Worm (Caenorhabditis elegans) whole organism, L2 larva: ENCODE measurements around the gene C13A2.6.

Source experiments
- ceh-16 ChIP-seq: fragments of 150-350 bp; optimal IDR thresholded peaks from 2 replicates; lab custom pipeline; 2014; ENCODE audit warnings: missing biosample characterization, missing genetic modification characterization
- egl-27 ChIP-seq: sonication (generic microtip); optimal IDR thresholded peaks from 3 replicates; lab custom pipeline; 2017; ENCODE audit warnings: missing biosample characterization, missing genetic modification reagents, missing genetic modification characterization
- elt-3 ChIP-seq: sonication (generic microtip); optimal IDR thresholded peaks from 2 replicates; lab custom pipeline; 2017; ENCODE audit warnings: missing biosample characterization, missing genetic modification characterization
- fos-1 ChIP-seq: fragments of 150-350 bp; optimal IDR thresholded peaks from 2 replicates; lab custom pipeline; 2014; ENCODE audit warnings: missing biosample characterization, missing genetic modification characterization
- lin-11 ChIP-seq: fragments of 150-350 bp; sonication (generic microtip); optimal IDR thresholded peaks from 2 replicates; lab custom pipeline; 2014; ENCODE audit warnings: missing biosample characterization, missing genetic modification characterization, inconsistent platforms, mixed read lengths
- lin-13 ChIP-seq: fragments of 150-350 bp; optimal IDR thresholded peaks from 2 replicates; lab custom pipeline; 2014; ENCODE audit warnings: missing biosample characterization, missing genetic modification reagents, missing genetic modification characterization
- lsy-2 ChIP-seq, 2 experiments: fragments of 150-350 bp in 1 of 2; sonication (generic microtip) in 1 of 2; optimal IDR thresholded peaks; 2 replicates each; lab custom pipeline; 2014 to 2017; ENCODE audit warnings: missing biosample characterization in 2 of 2, missing genetic modification characterization in 2 of 2
- nhr-12 ChIP-seq: fragments of 150-350 bp; optimal IDR thresholded peaks from 2 replicates; lab custom pipeline; 2014; ENCODE audit warnings: missing biosample characterization, missing genetic modification characterization
- snpc-4 ChIP-seq: fragments of 150-350 bp; optimal IDR thresholded peaks from 2 replicates; lab custom pipeline; 2014; ENCODE audit warnings: missing biosample characterization, missing genetic modification characterization
- unc-39 ChIP-seq: fragments of 150-350 bp; optimal IDR thresholded peaks from 2 replicates; lab custom pipeline; 2014; ENCODE audit warnings: missing biosample characterization, missing genetic modification characterization
- unc-62 ChIP-seq: fragments of 150-350 bp; optimal IDR thresholded peaks from 2 replicates; lab custom pipeline; 2014; ENCODE audit warnings: missing biosample characterization, missing genetic modification reagents, missing genetic modification characterization
- ztf-11 ChIP-seq: sonication (generic microtip); optimal IDR thresholded peaks from 2 replicates; lab custom pipeline; 2017; ENCODE audit warnings: missing biosample characterization, missing genetic modification characterization

- TF ChIP-seq lin-11 (tag; lab: Kevin White, UChicago) (no peak), snpc-4 (tag; lab: Kevin White, UChicago) (no peak), lsy-2 (tag; optimal IDR thresholded peaks at IDR 0.05; lab: Kevin White, UChicago) (no peak), egl-27 (tag; lab: Kevin White, UChicago) (no peak), ceh-16 (tag; lab: Kevin White, UChicago) (no peak), nhr-12 (tag; lab: Kevin White, UChicago) (no peak), unc-62 (no peak), ztf-11 (no peak), elt-3 (no peak), lin-13 (GFP tag; lab: Kevin White, UChicago) (no peak), unc-39 (no peak), fos-1 (tag; lab: Kevin White, UChicago) (no peak)
These were observed 43.7 kb downstream of the C13A2.6 start, which contains the start of gene srx-6 for ce11 chrV:7313233-7313632.
